Worm (Caenorhabditis elegans): ENCODE data around the gene sdz-18.

ce11 chrII:1712938-1713337 is 6.7 kb upstream of the sdz-18 start, which contains the start of gene btb-7:
- TF ChIP-seq unc-3 (GFP tag; conservative IDR thresholded peaks at IDR 0.05) (no peak), unc-3 (tag; optimal IDR thresholded peaks at IDR 0.05) (no peak), rnt-1 (tag; optimal IDR thresholded peaks at IDR 0.05) (no peak), ama-1 (optimal IDR thresholded peaks at IDR 0.05) (no peak), elt-2 (tag; optimal IDR thresholded peaks at IDR 0.05) (no peak), ahr-1 (tag; optimal IDR thresholded peaks at IDR 0.05) (no peak), pqm-1 (tag; optimal IDR thresholded peaks at IDR 0.05) (no peak), K02D7.2 (tag; optimal IDR thresholded peaks at IDR 0.05) (no peak), pag-3 (tag; optimal IDR thresholded peaks at IDR 0.05; ENCODE audit: borderline replicate concordance) (no peak), ceh-14 (tag; optimal IDR thresholded peaks at IDR 0.05) (no peak), fkh-10 (GFP tag; optimal IDR thresholded peaks at IDR 0.05) (no peak)

Measured in whole organism, late embryonic.